Worm (Caenorhabditis elegans) whole organism, L4 larva: Measurements from ENCODE around the gene tsn-1.

ENCODE experiments used
- ZK337.2 ChIP-seq: fragments of 200-800 bp; sonication (Bioruptor generic); IDR thresholded peaks from 2 replicates; pipeline ENCODE4 v1.3.6; 2022; ENCODE audit warnings: missing genetic modification reagents, missing genetic modification characterization, missing compliant biosample characterization
- aly-2 ChIP-seq: sonication (generic microtip); optimal IDR thresholded peaks from 2 replicates; lab custom pipeline; 2018; ENCODE audit warnings: missing biosample characterization, missing genetic modification characterization
- arid-1 ChIP-seq: fragments of 200-800 bp; sonication (Bioruptor generic); conservative IDR thresholded peaks from 2 replicates; pipeline ENCODE4 v1.3.6; 2022; ENCODE audit warnings: missing genetic modification reagents, missing genetic modification characterization, missing compliant biosample characterization
- ceh-82 ChIP-seq: sonication (generic microtip); optimal IDR thresholded peaks from 2 replicates; lab custom pipeline; 2017; ENCODE audit warnings: missing biosample characterization, missing genetic modification characterization
- daf-8 ChIP-seq: fragments of 200-800 bp; sonication (Bioruptor generic); IDR thresholded peaks from 2 replicates; pipeline ENCODE4 v1.3.6; 2022; ENCODE audit warnings: missing genetic modification characterization, missing compliant biosample characterization
- dpl-1 ChIP-seq: fragments of 150-350 bp; optimal IDR thresholded peaks from 2 replicates; lab custom pipeline; 2014; ENCODE audit warnings: missing biosample characterization, missing genetic modification reagents, missing genetic modification characterization
- hmg-1.1 ChIP-seq: fragments of 200-800 bp; sonication (Bioruptor generic); IDR thresholded peaks from 2 replicates; pipeline ENCODE4 v1.3.6; 2022; ENCODE audit warnings: missing genetic modification reagents, missing genetic modification characterization, missing compliant biosample characterization
- mdt-29 ChIP-seq: fragments of 200-800 bp; sonication (Bioruptor generic); IDR thresholded peaks from 2 replicates; pipeline ENCODE4 v1.3.6; 2022; ENCODE audit warnings: missing genetic modification reagents, missing genetic modification characterization, missing compliant biosample characterization
- mxl-2 ChIP-seq: fragments of 200-800 bp; sonication (Bioruptor generic); conservative IDR thresholded peaks from 2 replicates; pipeline ENCODE4 v1.3.6; 2022; ENCODE audit warnings: missing genetic modification reagents, missing genetic modification characterization, missing compliant biosample characterization
- nhr-10 ChIP-seq: fragments of 150-350 bp; optimal IDR thresholded peaks from 2 replicates; lab custom pipeline; 2014; ENCODE audit warnings: missing biosample characterization, missing genetic modification characterization
- skn-1 ChIP-seq: fragments of 150-350 bp; optimal IDR thresholded peaks from 2 replicates; lab custom pipeline; 2014; ENCODE audit warnings: missing biosample characterization, missing genetic modification characterization
- spr-3 ChIP-seq: fragments of 200-800 bp; sonication (Bioruptor generic); optimal IDR thresholded peaks from 2 replicates; lab custom pipeline; 2018; ENCODE audit warnings: mild to moderate bottlenecking, missing genetic modification characterization, missing compliant biosample characterization
- unc-39 ChIP-seq: sonication (generic microtip); optimal IDR thresholded peaks from 2 replicates; lab custom pipeline; 2017; ENCODE audit warnings: missing biosample characterization, missing genetic modification characterization
- ztf-11 ChIP-seq: fragments of 150-350 bp; optimal IDR thresholded peaks from 2 replicates; lab custom pipeline; 2014; ENCODE audit warnings: missing biosample characterization, missing genetic modification characterization

ce11 chrII:4658245-4658644 is 48.4 kb upstream of the tsn-1 start:
- TF ChIP-seq ceh-82 (tag; lab: Kevin White, UChicago) (no peak), ZK337.2 (GFP tag; lab: Robert Waterston, UW) (no peak), mxl-2 (GFP tag; lab: Robert Waterston, UW) (no peak), hmg-1.1 (GFP tag; lab: Robert Waterston, UW) (no peak), spr-3 (GFP tag; lab: Kevin White, UChicago) (no peak), unc-39 (tag; lab: Kevin White, UChicago) (no peak), arid-1 (GFP tag; lab: Robert Waterston, UW) (no peak), nhr-10 (no peak), skn-1 (tag; lab: Kevin White, UChicago) (no peak), dpl-1 (GFP tag; lab: Kevin White, UChicago) (no peak), ztf-11 (tag; lab: Kevin White, UChicago) (no peak), aly-2 (tag; lab: Kevin White, UChicago) (no peak), mdt-29 (GFP tag; lab: Robert Waterston, UW) (no peak), daf-8 (GFP tag; lab: Robert Waterston, UW) (no peak)
